Worm (Caenorhabditis elegans) whole organism, late embryonic: ENCODE data around the gene F36D4.5.
"Not testable (repeated sequence)": the region's sequence is repeated elsewhere in the genome, so short reads cannot be mapped to it uniquely, and the experiment has no call there.

ENCODE experiments used
- ahr-1 ChIP-seq: sonication (generic microtip); optimal IDR thresholded peaks from 2 replicates; lab custom pipeline; 2016; ENCODE audit warnings: missing genetic modification characterization, missing compliant biosample characterization
- ama-1 ChIP-seq: fragments of 150-350 bp; optimal IDR thresholded peaks from 2 replicates; lab custom pipeline; 2014
- ceh-31 ChIP-seq: sonication (generic microtip); optimal IDR thresholded peaks from 2 replicates; lab custom pipeline; 2016; ENCODE audit warnings: missing genetic modification characterization, missing compliant biosample characterization
- elt-4 ChIP-seq: sonication (generic microtip); optimal IDR thresholded peaks from 2 replicates; lab custom pipeline; 2016; ENCODE audit warnings: missing genetic modification characterization, missing compliant biosample characterization
- gmeb-2 ChIP-seq: sonication (generic microtip); optimal IDR thresholded peaks from 2 replicates; lab custom pipeline; 2016; ENCODE audit warnings: missing genetic modification characterization, inconsistent platforms, missing compliant biosample characterization
- lin-11 ChIP-seq: fragments of 200-800 bp; sonication (Bioruptor generic); optimal IDR thresholded peaks from 2 replicates; lab custom pipeline; 2018; ENCODE audit warnings: mild to moderate bottlenecking, missing genetic modification characterization, missing compliant biosample characterization
- nfya-1 ChIP-seq: sonication (generic microtip); optimal IDR thresholded peaks from 2 replicates; lab custom pipeline; 2017; ENCODE audit warnings: missing genetic modification characterization, mild to moderate bottlenecking, missing compliant biosample characterization, antibody characterized with exemption, moderate library complexity
- nhr-11 ChIP-seq: fragments of 150-350 bp; optimal IDR thresholded peaks from 2 replicates; lab custom pipeline; 2014; ENCODE audit warnings: missing biosample characterization, missing genetic modification characterization
- nhr-232 ChIP-seq: sonication (generic microtip); optimal IDR thresholded peaks from 2 replicates; lab custom pipeline; 2016; ENCODE audit warnings: missing genetic modification characterization, missing compliant biosample characterization
- pax-1 ChIP-seq: fragments of 150-350 bp; optimal IDR thresholded peaks from 2 replicates; lab custom pipeline; 2014; ENCODE audit warnings: missing biosample characterization, missing genetic modification characterization
- pqm-1 ChIP-seq: sonication (generic microtip); optimal IDR thresholded peaks from 2 replicates; lab custom pipeline; 2016; ENCODE audit warnings: missing genetic modification characterization, missing compliant biosample characterization
- pros-1 ChIP-seq: fragments of 150-350 bp; optimal IDR thresholded peaks from 2 replicates; lab custom pipeline; 2014; ENCODE audit warnings: missing biosample characterization, missing genetic modification reagents, missing genetic modification characterization
- tbx-2 ChIP-seq: sonication (generic microtip); optimal IDR thresholded peaks from 2 replicates; lab custom pipeline; 2016; ENCODE audit warnings: missing genetic modification characterization, missing compliant biosample characterization
- tbx-7 ChIP-seq: sonication (generic microtip); optimal IDR thresholded peaks from 2 replicates; lab custom pipeline; 2016; ENCODE audit warnings: missing genotype, missing genetic modification characterization, missing compliant biosample characterization

DNA sequence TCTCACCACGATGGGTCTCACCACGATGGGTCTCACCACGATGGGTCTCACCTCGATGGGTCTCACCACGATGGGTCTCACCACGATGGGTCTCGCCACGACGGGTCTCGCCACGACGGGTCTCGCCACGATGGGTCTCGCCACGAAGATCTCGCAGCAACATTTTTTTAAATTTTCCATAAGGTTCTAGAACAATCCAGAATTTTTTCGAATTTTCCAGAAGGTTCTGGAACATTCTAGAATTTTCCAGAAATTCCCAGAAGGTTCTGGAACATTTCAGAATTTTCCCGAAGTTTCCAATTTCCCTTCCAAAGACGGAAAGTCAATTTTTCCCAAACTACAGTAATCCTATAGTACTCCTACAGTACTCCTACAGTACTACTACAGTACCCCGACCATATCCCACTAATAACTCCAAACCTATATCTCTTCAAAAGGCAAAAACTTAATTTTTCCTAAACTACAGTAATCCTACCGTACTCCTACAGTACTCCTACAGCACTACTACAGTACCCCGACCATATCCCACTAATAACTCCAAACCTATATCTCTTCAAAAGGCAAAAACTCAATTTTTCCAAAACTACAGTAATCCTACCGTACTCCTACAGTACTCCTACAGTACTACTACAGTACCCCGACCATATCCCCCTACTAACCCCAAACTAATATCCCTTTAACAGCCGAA lies 13.8 kb upstream of the F36D4.5 start, which contains the start of gene Y54B9A.1:
- not testable (repeated sequence) for TF ChIP-seq lin-11 (tag; lab: Kevin White, UChicago); elt-4 (tag; lab: Kevin White, UChicago); pros-1 (tag; lab: Kevin White, UChicago); gmeb-2 (tag; lab: Kevin White, UChicago); nhr-232 (tag; lab: Kevin White, UChicago); pax-1 (tag; lab: Kevin White, UChicago); nfya-1 (tag; lab: Kevin White, UChicago); nhr-11 (tag; lab: Kevin White, UChicago); ama-1; ceh-31 (tag; lab: Kevin White, UChicago); tbx-2 (tag; lab: Kevin White, UChicago); pqm-1; tbx-7 (tag; lab: Kevin White, UChicago); ahr-1
